Fruit fly (Drosophila melanogaster) whole organism, wandering third instar larva: ENCODE data around the gene CG5555.
A peak's percentile ranks its signal among the peaks of the same experiment; 100 is the strongest.

ENCODE experiments used
- Hr78 ChIP-seq: fragments of >200 bp; optimal IDR thresholded peaks from 2 replicates; lab custom pipeline; 2017; ENCODE audit warnings: missing biosample characterization, missing genetic modification characterization
- Mio ChIP-seq: sonication (Bioruptor generic); optimal IDR thresholded peaks from 2 replicates; lab custom pipeline; 2016; ENCODE audit warnings: missing biosample characterization, missing genetic modification characterization
- Sp1 ChIP-seq: fragments of 200-800 bp; sonication (Bioruptor generic); optimal IDR thresholded peaks from 3 replicates; lab custom pipeline; 2019; ENCODE audit warnings: missing biosample characterization, mild to moderate bottlenecking, missing genetic modification characterization, moderate library complexity
- dl ChIP-seq, 2 experiments: fragments of 175-275, 200-275 bp in 1 of 2; fragments of 200-275 bp in 1 of 2; sonication (Bioruptor generic); optimal IDR thresholded peaks; lab custom pipeline; 2018; ENCODE audit warnings: mild to moderate bottlenecking in 2 of 2, missing biosample characterization in 2 of 2, missing genetic modification characterization in 2 of 2, moderate library complexity in 2 of 2; ENCODE audit not compliant: partially characterized antibody in 2 of 2, insufficient read depth in 1 of 2
- ey ChIP-seq: fragments of 200-800 bp; sonication (Bioruptor generic); optimal IDR thresholded peaks from 2 replicates; lab custom pipeline; 2016; ENCODE audit warnings: missing biosample characterization, missing genetic modification characterization
- fru ChIP-seq: fragments of 200-800 bp; sonication (Bioruptor generic); optimal IDR thresholded peaks from 3 replicates; lab custom pipeline; 2016; ENCODE audit warnings: missing biosample characterization, mild to moderate bottlenecking, missing genetic modification characterization
- h ChIP-seq: fragments of 200-800 bp; sonication (Bioruptor generic); optimal IDR thresholded peaks from 3 replicates; lab custom pipeline; 2016; ENCODE audit warnings: missing biosample characterization, mild to moderate bottlenecking, missing genetic modification characterization
- lola ChIP-seq: fragments of >200 bp; optimal IDR thresholded peaks from 2 replicates; lab custom pipeline; 2017; ENCODE audit warnings: missing biosample characterization, missing genetic modification characterization
- sv ChIP-seq: fragments of 200-800 bp; sonication (Bioruptor generic); optimal IDR thresholded peaks from 3 replicates; lab custom pipeline; 2016; ENCODE audit warnings: missing biosample characterization, missing genetic modification characterization

DNA sequence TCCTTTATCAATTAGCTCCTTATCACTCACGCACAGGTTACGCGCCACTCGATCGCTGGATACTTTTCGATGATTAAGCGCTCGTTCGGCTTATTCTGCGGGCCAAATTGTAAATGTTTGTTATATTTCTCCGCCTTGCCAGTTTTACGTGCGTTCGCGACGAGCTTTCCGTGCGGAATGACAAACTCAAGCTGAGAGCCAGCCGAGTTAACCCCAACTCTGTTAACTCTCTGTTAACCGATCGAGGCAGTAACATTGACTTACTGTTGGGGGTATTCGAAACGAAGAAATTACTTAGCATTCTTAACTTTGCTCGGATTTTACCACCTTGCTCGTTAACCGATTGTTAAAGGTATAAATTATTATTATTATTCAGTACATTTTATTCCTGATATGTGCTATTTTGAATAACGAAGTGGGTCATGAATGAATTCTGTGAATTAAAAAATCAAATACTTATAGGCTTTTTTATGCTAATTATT is 26.8 kb downstream of the CG5555 start, which contains the start of gene CG5835:
- peak; percentile 47 for TF ChIP-seq h (GFP tag; lab: Kevin White, UChicago)
- TF ChIP-seq Hr78, result no peak
- TF ChIP-seq Sp1 (GFP tag; lab: Kevin White, UChicago), result peak; percentile 46
- no peak for TF ChIP-seq sv (GFP tag; lab: Kevin White, UChicago)
- TF ChIP-seq Mio (GFP tag; lab: Kevin White, UChicago), result no peak
- no peak for TF ChIP-seq dl (GFP tag; optimal IDR thresholded peaks at IDR 0.05; lab: Kevin White, UChicago; ENCODE audit: insufficient read depth in 1 of 2, partially characterized antibody in 2 of 2)
- no peak for TF ChIP-seq fru
- no peak for TF ChIP-seq ey (GFP tag; lab: Kevin White, UChicago)
- no peak for TF ChIP-seq lola
